Worm (Caenorhabditis elegans) whole organism, L4 larva: ENCODE results near the gene pup-2.

Experiments used
- F26F4.8 ChIP-seq: fragments of 200-800 bp; sonication (Bioruptor generic); conservative IDR thresholded peaks from 2 replicates; pipeline ENCODE4 v1.3.6; 2022; ENCODE audit warnings: missing genetic modification characterization, missing compliant biosample characterization
- F37D6.2 ChIP-seq: sonication (generic microtip); optimal IDR thresholded peaks from 2 replicates; lab custom pipeline; 2016; ENCODE audit warnings: mild to moderate bottlenecking, missing genetic modification characterization, missing compliant biosample characterization
- T26A8.4 ChIP-seq: fragments of 200-800 bp; sonication (Bioruptor generic); IDR thresholded peaks from 2 replicates; pipeline ENCODE4 v1.3.6; 2022; ENCODE audit warnings: missing genetic modification characterization, missing compliant biosample characterization
- Y5F2A.4 ChIP-seq: fragments of 200-800 bp; sonication (Bioruptor generic); optimal IDR thresholded peaks from 2 replicates; lab custom pipeline; 2018; ENCODE audit warnings: mild to moderate bottlenecking, missing genetic modification characterization, missing compliant biosample characterization
- Y75B8A.6 ChIP-seq: fragments of 200-800 bp; sonication (Bioruptor generic); IDR thresholded peaks from 2 replicates; pipeline ENCODE4 v1.3.6; 2022; ENCODE audit warnings: missing genetic modification reagents, missing genetic modification characterization, missing compliant biosample characterization
- ZK546.5 ChIP-seq, 2 experiments: sonication (generic microtip); optimal IDR thresholded peaks; 2 replicates each; lab custom pipeline; 2017; ENCODE audit warnings: missing biosample characterization in 2 of 2, missing genetic modification characterization in 2 of 2
- ama-1 ChIP-seq: fragments of 150-350 bp; optimal IDR thresholded peaks from 2 replicates; lab custom pipeline; 2014; ENCODE audit warnings: inconsistent platforms, mixed read lengths
- arid-1 ChIP-seq: fragments of 200-800 bp; sonication (Bioruptor generic); conservative IDR thresholded peaks from 2 replicates; pipeline ENCODE4 v1.3.6; 2022; ENCODE audit warnings: missing genetic modification reagents, missing genetic modification characterization, missing compliant biosample characterization
- attf-4 ChIP-seq: sonication (generic microtip); optimal IDR thresholded peaks from 3 replicates; lab custom pipeline; 2017; ENCODE audit warnings: missing biosample characterization, missing genetic modification characterization
- ceh-20 ChIP-seq: fragments of 200-800 bp; sonication (Bioruptor generic); IDR thresholded peaks from 2 replicates; pipeline ENCODE4 v1.3.6; 2022; ENCODE audit warnings: missing genetic modification reagents, missing genetic modification characterization, missing compliant biosample characterization
- ceh-44 ChIP-seq: fragments of 200-800 bp; sonication (Bioruptor generic); IDR thresholded peaks from 2 replicates; pipeline ENCODE4 v1.3.6; 2022; ENCODE audit warnings: missing genetic modification reagents, missing genetic modification characterization, missing compliant biosample characterization
- ces-1 ChIP-seq: fragments of 150-350 bp; sonication (generic microtip); optimal IDR thresholded peaks from 4 replicates; lab custom pipeline; 2014; ENCODE audit warnings: missing biosample characterization, missing genetic modification reagents, missing genetic modification characterization
- daf-8 ChIP-seq: fragments of 200-800 bp; sonication (Bioruptor generic); IDR thresholded peaks from 2 replicates; pipeline ENCODE4 v1.3.6; 2022; ENCODE audit warnings: missing genetic modification characterization, missing compliant biosample characterization
- dve-1 ChIP-seq: sonication (generic microtip); optimal IDR thresholded peaks from 2 replicates; lab custom pipeline; 2017; ENCODE audit warnings: antibody characterized with exemption, mild to moderate bottlenecking, missing genetic modification characterization, missing compliant biosample characterization; ENCODE audit not compliant: insufficient read depth
- egl-43 ChIP-seq: fragments of 200-800 bp; sonication (Bioruptor generic); IDR thresholded peaks from 2 replicates; pipeline ENCODE4 v1.3.6; 2022; ENCODE audit warnings: missing genetic modification reagents, missing genetic modification characterization, missing compliant biosample characterization
- fkh-10 ChIP-seq: fragments of 150-350 bp; optimal IDR thresholded peaks from 2 replicates; lab custom pipeline; 2014; ENCODE audit warnings: missing biosample characterization, missing genetic modification reagents, missing genetic modification characterization
- hlh-11 ChIP-seq: fragments of 200-800 bp; sonication (Bioruptor generic); optimal IDR thresholded peaks from 2 replicates; lab custom pipeline; 2018; ENCODE audit warnings: mild to moderate bottlenecking, missing genetic modification characterization, missing compliant biosample characterization
- lin-13 ChIP-seq: fragments of 150-350 bp; optimal IDR thresholded peaks from 2 replicates; lab custom pipeline; 2014; ENCODE audit warnings: missing biosample characterization, missing genetic modification reagents, missing genetic modification characterization
- lin-38 ChIP-seq: fragments of 200-800 bp; sonication (Bioruptor generic); IDR thresholded peaks from 2 replicates; pipeline ENCODE4 v1.3.6; 2022; ENCODE audit warnings: missing genetic modification reagents, missing genetic modification characterization, missing compliant biosample characterization
- lsy-2 ChIP-seq, 2 experiments: fragments of 150-350 bp in 1 of 2; sonication (generic microtip) in 1 of 2; optimal IDR thresholded peaks; 2 replicates each; lab custom pipeline; 2014 to 2017; ENCODE audit warnings: missing biosample characterization in 2 of 2, missing genetic modification characterization in 2 of 2
- madf-9 ChIP-seq: fragments of 200-800 bp; sonication (Bioruptor generic); conservative IDR thresholded peaks from 2 replicates; pipeline ENCODE4 v1.3.6; 2022; ENCODE audit warnings: missing genetic modification reagents, missing genetic modification characterization, missing compliant biosample characterization
- mdl-1 ChIP-seq, 2 experiments: fragments of 150-350 bp in 1 of 2; sonication (generic microtip) in 1 of 2; optimal IDR thresholded peaks; 2 replicates each; lab custom pipeline; 2014 to 2017; ENCODE audit warnings: missing biosample characterization in 2 of 2, missing genetic modification characterization in 2 of 2
- mdt-29 ChIP-seq: fragments of 200-800 bp; sonication (Bioruptor generic); IDR thresholded peaks from 2 replicates; pipeline ENCODE4 v1.3.6; 2022; ENCODE audit warnings: missing genetic modification reagents, missing genetic modification characterization, missing compliant biosample characterization
- mep-1 ChIP-seq: fragments of 150-350 bp; sonication (generic microtip); optimal IDR thresholded peaks from 3 replicates; lab custom pipeline; 2014; ENCODE audit warnings: missing biosample characterization, missing genetic modification characterization
- mxl-2 ChIP-seq: fragments of 200-800 bp; sonication (Bioruptor generic); conservative IDR thresholded peaks from 2 replicates; pipeline ENCODE4 v1.3.6; 2022; ENCODE audit warnings: missing genetic modification reagents, missing genetic modification characterization, missing compliant biosample characterization
- mxl-3 ChIP-seq: fragments of 200-800 bp; sonication (Bioruptor generic); optimal IDR thresholded peaks from 2 replicates; lab custom pipeline; 2018; ENCODE audit warnings: mild to moderate bottlenecking, missing genetic modification characterization, missing compliant biosample characterization
- nhr-10 ChIP-seq: fragments of 150-350 bp; optimal IDR thresholded peaks from 2 replicates; lab custom pipeline; 2014; ENCODE audit warnings: missing biosample characterization, missing genetic modification characterization
- nhr-102 ChIP-seq: sonication (generic microtip); optimal IDR thresholded peaks from 2 replicates; lab custom pipeline; 2016; ENCODE audit warnings: mild to moderate bottlenecking, missing genetic modification characterization, moderate library complexity, missing compliant biosample characterization
- nhr-11 ChIP-seq: fragments of 150-350 bp; optimal IDR thresholded peaks from 2 replicates; lab custom pipeline; 2014; ENCODE audit warnings: missing biosample characterization, missing genetic modification characterization
- nhr-48 ChIP-seq: sonication (generic microtip); optimal IDR thresholded peaks from 2 replicates; lab custom pipeline; 2016; ENCODE audit warnings: mild to moderate bottlenecking, missing genetic modification characterization, missing compliant biosample characterization
- nhr-6 ChIP-seq: fragments of 150-350 bp; optimal IDR thresholded peaks from 2 replicates; lab custom pipeline; 2014; ENCODE audit warnings: missing biosample characterization, missing genetic modification characterization
- nhr-76 ChIP-seq: fragments of 150-350 bp; optimal IDR thresholded peaks from 2 replicates; lab custom pipeline; 2014; ENCODE audit warnings: missing biosample characterization, missing genetic modification characterization
- nhr-77 ChIP-seq: fragments of 150-350 bp; optimal IDR thresholded peaks from 2 replicates; lab custom pipeline; 2014; ENCODE audit warnings: missing biosample characterization, missing genetic modification characterization
- pha-4 ChIP-seq, 2 experiments: fragments of 150-350 bp in 1 of 2; fragments of 200-800 bp in 1 of 2; sonication (Bioruptor generic) in 1 of 2; IDR thresholded peaks in 1 of 2; optimal IDR thresholded peaks in 1 of 2; 2 replicates each; pipeline versions ENCODE4 v1.3.6 to Lab custom; 2014 to 2022; ENCODE audit warnings: missing genetic modification characterization in 2 of 2, missing genetic modification reagents in 2 of 2, missing biosample characterization in 1 of 2, missing compliant biosample characterization in 1 of 2
- pqm-1 ChIP-seq: sonication (generic microtip); optimal IDR thresholded peaks from 2 replicates; lab custom pipeline; 2017; ENCODE audit warnings: missing biosample characterization, missing genetic modification characterization
- rbr-2 ChIP-seq: sonication (generic microtip); optimal IDR thresholded peaks from 2 replicates; lab custom pipeline; 2016; ENCODE audit warnings: missing genotype, missing genetic modification characterization, missing compliant biosample characterization
- snpc-1.2 ChIP-seq: fragments of 200-800 bp; sonication (Bioruptor generic); IDR thresholded peaks from 2 replicates; pipeline ENCODE4 v1.3.6; 2022; ENCODE audit warnings: missing genetic modification reagents, missing genetic modification characterization, missing compliant biosample characterization
- spr-3 ChIP-seq: fragments of 200-800 bp; sonication (Bioruptor generic); optimal IDR thresholded peaks from 2 replicates; lab custom pipeline; 2018; ENCODE audit warnings: mild to moderate bottlenecking, missing genetic modification characterization, missing compliant biosample characterization
- tag-97 ChIP-seq: fragments of 200-800 bp; sonication (Bioruptor generic); IDR thresholded peaks from 2 replicates; pipeline ENCODE4 v1.3.6; 2022; ENCODE audit warnings: missing genetic modification characterization, missing compliant biosample characterization
- tra-1 ChIP-seq: fragments of 200-800 bp; sonication (Bioruptor generic); IDR thresholded peaks from 2 replicates; pipeline ENCODE4 v1.3.6; 2022; ENCODE audit warnings: missing genetic modification reagents, missing genetic modification characterization, missing compliant biosample characterization
- unc-130 ChIP-seq: sonication (generic microtip); optimal IDR thresholded peaks from 2 replicates; lab custom pipeline; 2016; ENCODE audit warnings: missing genetic modification reagents, missing genetic modification characterization, missing compliant biosample characterization
- unc-39 ChIP-seq: sonication (generic microtip); optimal IDR thresholded peaks from 2 replicates; lab custom pipeline; 2017; ENCODE audit warnings: missing biosample characterization, missing genetic modification characterization
- unc-62 ChIP-seq, 3 experiments: fragments of 150-350 bp in 1 of 3; sonication (generic microtip); optimal IDR thresholded peaks in 2 of 3; peaks in 1 of 3; 1 replicate in 1 of 3; 2 replicates in 2 of 3; lab custom pipeline; 2014 to 2017; ENCODE audit warnings: missing biosample characterization in 3 of 3, missing genetic modification characterization in 3 of 3, missing genetic modification reagents in 3 of 3, missing genotype in 1 of 3
- vab-7 ChIP-seq: fragments of 200-800 bp; sonication (Bioruptor generic); IDR thresholded peaks from 2 replicates; pipeline ENCODE4 v1.3.6; 2022; ENCODE audit warnings: missing genetic modification reagents, missing genetic modification characterization, missing compliant biosample characterization
- ztf-11 ChIP-seq: fragments of 150-350 bp; optimal IDR thresholded peaks from 2 replicates; lab custom pipeline; 2014; ENCODE audit warnings: missing biosample characterization, missing genetic modification characterization

The pup-2 gene

DNA sequence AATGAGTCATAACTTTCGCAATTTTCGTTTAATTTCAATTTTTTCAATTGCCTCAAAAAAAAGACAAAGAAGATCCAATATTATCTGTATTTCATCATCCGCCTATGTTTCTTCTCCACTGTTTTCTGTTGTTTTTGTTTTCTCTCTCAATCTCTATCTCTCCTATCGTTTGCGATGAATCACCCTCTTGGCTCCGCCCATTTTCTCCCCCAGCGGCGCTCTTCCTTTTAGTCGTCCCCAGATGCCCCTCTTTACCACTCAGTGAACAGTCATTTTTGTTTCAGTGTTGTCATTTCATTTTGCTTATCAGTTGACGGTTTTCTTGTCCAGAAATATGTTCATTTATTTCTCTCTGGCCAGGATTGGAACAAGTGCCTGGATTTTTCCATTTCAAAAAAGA, 39.2 kb downstream of the pup-2 start (continued):
- TF ChIP-seq madf-9 (GFP tag; lab: Robert Waterston, UW) (0 out of 2 replicates have a peak, but pooled peaks have one; percentile 18), arid-1 (no peak), pqm-1 (tag; lab: Kevin White, UChicago) (peak; percentile 36), pha-4 (GFP tag; IDR thresholded peaks at IDR 0.05; lab: Robert Waterston, UW) (no peak), pha-4 (tag; optimal IDR thresholded peaks at IDR 0.05; lab: Kevin White, UChicago) (peak; percentile 44), mdt-29 (no peak), snpc-1.2 (GFP tag; lab: Robert Waterston, UW) (no peak), dve-1 (tag; lab: Kevin White, UChicago) (peak; percentile 81), attf-4 (tag; lab: Kevin White, UChicago) (no peak), T26A8.4 (GFP tag; lab: Robert Waterston, UW) (no peak; the same call in 1 of the 2 replicates), nhr-6 (peak; percentile 54), ZK546.5 (tag; optimal IDR thresholded peaks at IDR 0.05; lab: Kevin White, UChicago) (no peak), lsy-2 (tag; optimal IDR thresholded peaks at IDR 0.05; lab: Kevin White, UChicago) (peak in 1 of 2 experiments; percentile 21), Y75B8A.6 (GFP tag; lab: Robert Waterston, UW) (no peak), spr-3 (GFP tag; lab: Kevin White, UChicago) (no peak), mep-1 (peak; percentile 14), ceh-20 (GFP tag; lab: Robert Waterston, UW) (no peak)

DNA sequence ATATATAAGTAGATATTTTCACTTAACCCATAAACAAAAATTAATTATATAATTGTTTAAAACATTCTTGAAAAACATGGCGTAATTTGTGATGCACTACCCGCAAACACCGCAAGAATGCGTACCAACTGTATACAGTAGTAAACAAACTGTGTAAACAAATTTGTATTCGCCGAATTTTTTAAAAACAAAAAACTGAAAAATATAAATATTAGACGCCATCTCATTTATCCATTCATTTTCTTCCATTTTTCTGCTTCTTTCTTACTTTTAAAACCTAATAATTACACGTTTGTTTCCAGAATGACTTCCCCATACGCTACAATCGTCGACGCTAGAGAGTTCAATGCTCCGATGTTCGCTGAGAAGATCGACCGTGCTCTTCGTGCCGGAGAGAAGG, 39.6 kb downstream of the pup-2 start, which contains the start of gene nex-1:
TSS of gene nex-1 (plus strand) at position 301 of the 400 bp plus-strand sequence.
- TF ChIP-seq pqm-1 (tag; lab: Kevin White, UChicago) (no peak), unc-62 (GFP tag; optimal IDR thresholded peaks at IDR 0.05 in 1 of 2; lab: Kevin White, UChicago) (peak in 1 of 2 experiments; percentile 23), unc-62 (tag; optimal IDR thresholded peaks at IDR 0.05; lab: Kevin White, UChicago) (no peak), nhr-77 (tag; lab: Kevin White, UChicago) (no peak)

DNA sequence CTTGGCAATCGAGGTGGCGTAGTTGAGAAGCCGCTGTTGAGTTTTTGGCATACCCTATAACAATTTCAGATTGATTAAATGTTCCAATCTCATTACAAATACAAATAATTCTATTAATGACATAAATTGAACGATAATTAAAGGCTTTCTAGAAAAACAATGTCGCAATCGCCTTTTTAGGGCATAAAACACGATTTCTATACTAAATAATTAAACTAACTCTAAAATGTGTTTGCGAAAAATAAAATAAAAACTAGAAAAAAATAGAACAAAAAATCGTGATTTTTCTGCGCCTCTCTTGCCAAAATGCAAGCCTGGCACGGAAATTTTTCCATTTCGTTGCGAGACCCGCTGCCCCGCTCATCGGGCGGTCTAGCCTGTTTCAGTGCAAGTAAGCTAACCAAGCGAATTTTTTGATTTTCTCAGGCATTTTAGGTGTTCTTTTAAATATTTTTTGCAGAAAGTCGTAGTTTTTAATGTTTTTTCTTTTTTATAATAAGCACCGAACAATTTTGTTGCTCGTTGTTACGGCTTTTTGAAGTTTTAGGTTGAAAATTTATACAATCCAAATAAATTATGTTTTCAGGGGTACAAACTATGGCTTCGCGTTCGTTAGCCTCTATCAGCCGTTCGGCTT, 42.2 kb downstream of the pup-2 start, which contains the start of the genes C34E10.12, C34E10.10 and atp-2:
TSS of gene C34E10.12 (minus strand) at position 51 of the 637 bp plus-strand sequence.
TSS of gene C34E10.10 (minus strand) at position 54 of the 637 bp plus-strand sequence.
TSS of gene atp-2 (plus strand) at position 587 of the 637 bp plus-strand sequence.
- TF ChIP-seq ces-1 (GFP tag; lab: Kevin White, UChicago) = peak; percentile 23
- TF ChIP-seq nhr-48 = no peak
- TF ChIP-seq nhr-11 (tag; lab: Kevin White, UChicago) = peak; percentile 91
- TF ChIP-seq arid-1 = peak; percentile 59
- peak; percentile 47; the same call in 1 of the 2 replicates for TF ChIP-seq ceh-20 (GFP tag; lab: Robert Waterston, UW)
- TF ChIP-seq hlh-11 = peak; percentile 76
- peak; percentile 79 for TF ChIP-seq nhr-6
- peak; percentile 66 for TF ChIP-seq fkh-10
- no peak for TF ChIP-seq ceh-44 (GFP tag; lab: Robert Waterston, UW)
- TF ChIP-seq nhr-102 = peak; percentile 51
- no peak for TF ChIP-seq tag-97
- no peak for TF ChIP-seq Y5F2A.4
- peak; percentile 55 for TF ChIP-seq pqm-1 (tag; lab: Kevin White, UChicago)
- TF ChIP-seq tra-1 (GFP tag; lab: Robert Waterston, UW) = no peak
- TF ChIP-seq mxl-3 (GFP tag; lab: Kevin White, UChicago) = peak; percentile 27
- peak; percentile 77 for TF ChIP-seq rbr-2 (tag; lab: Kevin White, UChicago)
- peak; percentile 76 for TF ChIP-seq lin-13 (GFP tag; lab: Kevin White, UChicago)
- peak; percentile 78 for TF ChIP-seq lin-38 (GFP tag; lab: Robert Waterston, UW)
- no peak for TF ChIP-seq ztf-11 (tag; lab: Kevin White, UChicago)
- TF ChIP-seq nhr-76 (tag; lab: Kevin White, UChicago) = no peak
- TF ChIP-seq T26A8.4 (GFP tag; lab: Robert Waterston, UW) = peak; percentile 60; the same call in 1 of the 2 replicates
- TF ChIP-seq mdl-1 (tag; optimal IDR thresholded peaks at IDR 0.05; lab: Kevin White, UChicago) = peak in 1 of 2 experiments; percentile 28
- no peak for TF ChIP-seq mxl-2 (GFP tag; lab: Robert Waterston, UW)
- no peak for TF ChIP-seq vab-7 (GFP tag; lab: Robert Waterston, UW)
- TF ChIP-seq nhr-10 (tag; lab: Kevin White, UChicago) = no peak
- TF ChIP-seq F26F4.8 (GFP tag; lab: Robert Waterston, UW) = no peak
- TF ChIP-seq ama-1 (lab: Kevin White, UChicago) = peak; percentile 88
- TF ChIP-seq unc-39 (tag; lab: Kevin White, UChicago) = no peak
- peak; percentile 52 for TF ChIP-seq F37D6.2 (tag; lab: Kevin White, UChicago)
- TF ChIP-seq egl-43 (GFP tag; lab: Robert Waterston, UW) = no peak
- peak; percentile 92 for TF ChIP-seq dve-1 (tag; lab: Kevin White, UChicago)
- TF ChIP-seq daf-8 = no peak
- TF ChIP-seq unc-130 (GFP tag; lab: Kevin White, UChicago) = peak; percentile 77
